Fruit fly (Drosophila melanogaster): Measurements from ENCODE around the gene CG5707.

DNA sequence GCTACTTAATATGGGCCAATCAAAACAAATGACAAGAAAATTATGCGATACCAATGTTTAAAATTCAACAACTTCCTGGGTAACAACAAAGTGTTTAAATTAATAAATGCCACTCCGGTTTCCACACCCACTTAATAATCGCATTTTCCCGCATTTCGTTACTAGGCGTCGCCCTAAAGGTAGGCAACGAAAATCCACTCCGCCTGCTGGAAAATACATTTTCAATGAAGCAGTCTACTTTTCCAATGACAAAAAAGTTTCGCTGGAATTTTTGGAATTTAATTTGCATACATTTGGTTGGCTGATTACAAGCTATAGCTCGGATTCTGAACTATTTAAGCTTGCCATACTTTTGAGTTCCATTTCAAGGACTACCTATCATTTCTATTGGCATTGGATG, 25.2 kb downstream of the CG5707 start:
- TF ChIP-seq oc (tag; optimal IDR thresholded peaks at IDR 0.05), result no peak
- TF ChIP-seq pita (GFP tag; optimal IDR thresholded peaks at IDR 0.05), result no peak
- no peak for TF ChIP-seq CG2129 (GFP tag; IDR thresholded peaks at IDR 0.05; ENCODE audit: partially characterized antibody)
- no peak for TF ChIP-seq Aef1 (GFP tag; IDR thresholded peaks at IDR 0.05)
- no peak for TF ChIP-seq cas (GFP tag; IDR thresholded peaks at IDR 0.05)
- no peak for TF ChIP-seq Taf1 (GFP tag; IDR thresholded peaks at IDR 0.05)
- peak in 1 of 3 experiments; percentile 38 for TF ChIP-seq lola (GFP tag; optimal IDR thresholded peaks at IDR 0.05)
